Fruit fly (Drosophila melanogaster): ENCODE results near the gene Elal.

Elal gene

dm6 chr3R:24893320-24893955 lies 28.3 kb downstream of the Elal start:
- no peak for TF ChIP-seq CG11617 (GFP tag; optimal IDR thresholded peaks at IDR 0.05)
- TF ChIP-seq pad (GFP tag; optimal IDR thresholded peaks at IDR 0.05), result no peak
- no peak for TF ChIP-seq CG7045 (GFP tag; optimal IDR thresholded peaks at IDR 0.05)
- TF ChIP-seq toe (GFP tag; optimal IDR thresholded peaks at IDR 0.05), result no peak
- no peak for TF ChIP-seq CG12768 (GFP tag; optimal IDR thresholded peaks at IDR 0.05)
- TF ChIP-seq cnc (optimal IDR thresholded peaks at IDR 0.05), result no peak
- no peak for TF ChIP-seq cic (GFP tag; optimal IDR thresholded peaks at IDR 0.05)
- TF ChIP-seq Clk (GFP tag; optimal IDR thresholded peaks at IDR 0.05), result no peak
- no peak for TF ChIP-seq bab1 (GFP tag; optimal IDR thresholded peaks at IDR 0.05)
- TF ChIP-seq CG7101 (tag; optimal IDR thresholded peaks at IDR 0.05), result no peak
- no peak for TF ChIP-seq ovo (GFP tag; optimal IDR thresholded peaks at IDR 0.05)
- no peak for TF ChIP-seq CG1620 (GFP tag; optimal IDR thresholded peaks at IDR 0.05)
- no peak for TF ChIP-seq CG14711 (tag; optimal IDR thresholded peaks at IDR 0.05)
- TF ChIP-seq CG33017 (tag; optimal IDR thresholded peaks at IDR 0.05), result no peak
- TF ChIP-seq kay (GFP tag; ENCODE audit: borderline replicate concordance), result no peak
- TF ChIP-seq Crg-1 (GFP tag; optimal IDR thresholded peaks at IDR 0.05), result no peak
- TF ChIP-seq Mnt (GFP tag; optimal IDR thresholded peaks at IDR 0.05), result no peak
- no peak for TF ChIP-seq Hr96 (GFP tag; optimal IDR thresholded peaks at IDR 0.05)
- TF ChIP-seq CG5204 (GFP tag; optimal IDR thresholded peaks at IDR 0.05), result no peak

DNA sequence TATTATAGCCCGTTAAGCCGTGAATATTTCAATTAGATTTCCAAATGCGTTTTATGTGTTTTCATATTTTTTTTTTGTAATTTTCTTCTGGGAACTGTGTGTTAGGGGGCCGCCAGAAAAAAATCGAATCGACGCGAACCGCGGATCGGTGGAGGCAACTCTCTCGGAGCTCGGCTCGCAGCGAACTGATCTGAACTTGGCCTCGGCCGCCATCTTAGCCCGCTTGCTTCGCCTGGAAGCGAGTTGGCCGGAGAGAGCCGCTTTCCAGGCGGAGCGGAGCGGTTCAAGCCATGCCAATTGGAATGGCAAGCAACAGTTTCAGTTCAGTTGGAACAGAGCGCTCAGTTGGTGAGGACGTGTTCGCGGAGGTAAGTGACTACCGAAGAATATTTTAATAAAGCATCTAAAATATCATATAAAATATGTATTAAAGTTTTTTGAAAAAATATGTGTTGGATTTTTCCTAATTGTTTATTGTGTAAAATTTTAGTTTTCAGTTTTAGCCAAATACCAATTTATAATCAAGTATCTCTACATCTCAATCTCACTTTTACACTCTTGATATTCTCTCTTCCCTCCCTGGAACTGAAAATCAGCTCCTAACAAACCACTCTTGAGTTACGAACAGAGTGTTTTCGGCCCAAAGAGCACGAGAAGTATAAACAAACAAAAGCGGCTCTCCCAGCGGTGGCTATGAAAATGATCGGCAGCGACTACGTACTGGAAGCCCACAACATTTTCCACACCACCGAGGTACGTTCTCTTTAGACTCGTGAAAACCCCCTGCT lies 29.5 kb downstream of the Elal start, which contains the start of the genes CG31121 and CG11069:
TSS of gene CG31121 (minus strand) at position 187 of the 788 bp plus-strand sequence.
TSS of gene CG11069 (plus strand) at position 324 of the 788 bp plus-strand sequence.
- TF ChIP-seq ovo (GFP tag; optimal IDR thresholded peaks at IDR 0.05), result no peak
- no peak for TF ChIP-seq CG5204 (GFP tag; optimal IDR thresholded peaks at IDR 0.05)
- no peak for TF ChIP-seq CG12768 (GFP tag; optimal IDR thresholded peaks at IDR 0.05)
- peak; percentile 18 for TF ChIP-seq tj (GFP tag; optimal IDR thresholded peaks at IDR 0.05)
- TF ChIP-seq kay (GFP tag; ENCODE audit: borderline replicate concordance), result no peak

DNA sequence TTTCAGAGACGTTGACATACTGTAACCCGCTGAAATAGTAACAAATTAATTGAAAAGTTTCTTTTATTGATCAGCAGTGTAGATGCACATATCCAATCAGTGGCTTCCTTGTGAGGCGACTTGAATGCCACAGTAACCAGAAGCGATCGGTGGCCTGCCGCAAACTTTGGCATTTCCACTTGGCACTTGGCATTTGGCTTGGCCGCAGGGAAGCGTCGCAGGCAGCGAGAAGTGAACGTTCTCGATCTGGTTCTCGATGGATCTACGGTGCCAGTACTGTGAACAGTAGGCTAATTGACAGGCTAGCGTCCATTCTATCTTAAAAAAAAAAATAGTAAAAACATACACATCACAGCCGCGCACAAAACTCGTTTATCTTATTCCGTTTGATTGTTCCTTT lies 35.7 kb downstream of the Elal start, which contains the start of gene CG10845:
TSS of gene CG10845 (plus strand) at position 301 of the 400 bp plus-strand sequence.
- TF ChIP-seq CG33017 (tag; optimal IDR thresholded peaks at IDR 0.05) (no peak), toe (GFP tag; optimal IDR thresholded peaks at IDR 0.05) (no peak), CG7101 (tag; optimal IDR thresholded peaks at IDR 0.05) (no peak), CG14711 (tag; optimal IDR thresholded peaks at IDR 0.05) (no peak), CG11617 (GFP tag; optimal IDR thresholded peaks at IDR 0.05) (no peak), bab1 (GFP tag; optimal IDR thresholded peaks at IDR 0.05) (no peak), Mnt (GFP tag; optimal IDR thresholded peaks at IDR 0.05) (no peak), Clk (GFP tag; optimal IDR thresholded peaks at IDR 0.05) (no peak), CG12768 (GFP tag; optimal IDR thresholded peaks at IDR 0.05) (no peak), pad (GFP tag; optimal IDR thresholded peaks at IDR 0.05) (no peak), CG5204 (GFP tag; optimal IDR thresholded peaks at IDR 0.05) (no peak), Hr96 (GFP tag; optimal IDR thresholded peaks at IDR 0.05) (no peak), Crg-1 (GFP tag; optimal IDR thresholded peaks at IDR 0.05) (no peak), CG1620 (GFP tag; optimal IDR thresholded peaks at IDR 0.05) (no peak), tj (GFP tag; optimal IDR thresholded peaks at IDR 0.05) (no peak), CG7045 (GFP tag; optimal IDR thresholded peaks at IDR 0.05) (no peak), kay (GFP tag; ENCODE audit: borderline replicate concordance) (no peak)

DNA sequence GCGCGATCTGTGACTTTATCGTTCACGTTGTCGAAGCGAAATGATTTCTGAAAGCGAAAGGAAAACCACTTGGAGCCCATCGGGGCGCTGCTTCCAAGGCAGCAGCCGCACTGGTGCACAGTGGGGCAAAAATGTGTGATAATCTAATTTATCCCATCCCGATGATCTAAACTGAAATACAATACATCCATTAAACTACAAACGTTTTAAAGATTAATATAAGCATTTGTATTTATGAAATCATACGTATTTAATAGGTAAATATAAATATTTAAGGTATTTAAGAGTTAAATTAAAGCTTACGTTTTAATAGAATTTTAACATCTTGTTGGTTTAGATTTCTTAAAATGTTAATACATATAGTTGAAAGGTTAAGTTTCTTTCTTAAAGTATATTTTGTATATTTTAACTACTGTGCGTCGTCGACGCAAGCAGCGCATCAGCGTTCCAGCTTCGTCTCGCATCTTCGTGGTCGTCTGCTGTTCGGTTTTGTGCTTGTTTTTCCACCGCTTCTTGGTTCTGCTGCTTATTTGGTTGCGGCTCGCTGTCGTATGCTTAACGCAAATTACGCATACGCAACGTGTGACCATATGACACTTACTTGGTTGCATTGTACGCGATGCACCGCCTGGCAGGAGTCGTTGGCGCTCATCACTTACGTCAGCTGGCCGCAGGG lies 40.9 kb downstream of the Elal start, which contains the start of gene CG13643:
TSS of gene CG13643 (minus strand) at position 46 of the 676 bp plus-strand sequence.
- no peak for TF ChIP-seq Crg-1 (GFP tag; optimal IDR thresholded peaks at IDR 0.05)
- no peak for TF ChIP-seq CG12768 (GFP tag; optimal IDR thresholded peaks at IDR 0.05)
- no peak for TF ChIP-seq CG5204 (GFP tag; optimal IDR thresholded peaks at IDR 0.05)
- TF ChIP-seq CG7045 (GFP tag; optimal IDR thresholded peaks at IDR 0.05), result no peak
- no peak for TF ChIP-seq Hr96 (GFP tag; optimal IDR thresholded peaks at IDR 0.05)
- TF ChIP-seq kay (GFP tag; ENCODE audit: borderline replicate concordance), result no peak
- TF ChIP-seq Mnt (GFP tag; optimal IDR thresholded peaks at IDR 0.05), result no peak
- TF ChIP-seq cnc (optimal IDR thresholded peaks at IDR 0.05), result no peak
- TF ChIP-seq ovo (GFP tag; optimal IDR thresholded peaks at IDR 0.05), result no peak
- no peak for TF ChIP-seq pad (GFP tag; optimal IDR thresholded peaks at IDR 0.05)
- TF ChIP-seq CG33017 (tag; optimal IDR thresholded peaks at IDR 0.05), result no peak
- TF ChIP-seq CG7101 (tag; optimal IDR thresholded peaks at IDR 0.05), result no peak
- TF ChIP-seq tj (GFP tag; optimal IDR thresholded peaks at IDR 0.05), result no peak

- TF ChIP-seq CG11617 (GFP tag; optimal IDR thresholded peaks at IDR 0.05), result no peak
- no peak for TF ChIP-seq Crg-1 (GFP tag; optimal IDR thresholded peaks at IDR 0.05)
- no peak for TF ChIP-seq CG5204 (GFP tag; optimal IDR thresholded peaks at IDR 0.05)
- TF ChIP-seq CG33017 (tag; optimal IDR thresholded peaks at IDR 0.05), result no peak
- no peak for TF ChIP-seq pad (GFP tag; optimal IDR thresholded peaks at IDR 0.05)
- no peak for TF ChIP-seq Clk (GFP tag; optimal IDR thresholded peaks at IDR 0.05)
- no peak for TF ChIP-seq Hr96 (GFP tag; optimal IDR thresholded peaks at IDR 0.05)
- no peak for TF ChIP-seq bab1 (GFP tag; optimal IDR thresholded peaks at IDR 0.05)
Measured at dm6 chr3R:24906648-24907047, 41.5 kb downstream of the Elal start.

Data from whole organism, adult.